Worm (Caenorhabditis elegans) whole organism, young adult: ENCODE measurements around the gene T20B12.3.

Experiments used
- F57C9.4 ChIP-seq: sonication (generic microtip); optimal IDR thresholded peaks from 2 replicates; lab custom pipeline; 2017; ENCODE audit warnings: mild to moderate bottlenecking, missing genetic modification characterization, missing compliant biosample characterization
- T07F8.4 ChIP-seq: sonication (generic microtip); optimal IDR thresholded peaks from 2 replicates; lab custom pipeline; 2016; ENCODE audit warnings: mild to moderate bottlenecking, missing genetic modification characterization, moderate library complexity, missing compliant biosample characterization
- ama-1 ChIP-seq, 3 experiments: fragments of 150-350 bp in 1 of 3; sonication (generic microtip) in 2 of 3; optimal IDR thresholded peaks; 2 replicates each; lab custom pipeline; 2014 to 2018; ENCODE audit warnings: missing biosample characterization in 2 of 3, missing genetic modification characterization in 2 of 3, missing genetic modification reagents in 2 of 3
- athp-1 ChIP-seq: sonication (generic microtip); optimal IDR thresholded peaks from 2 replicates; lab custom pipeline; 2017; ENCODE audit warnings: mild to moderate bottlenecking, missing genetic modification characterization, missing compliant biosample characterization
- attf-5 ChIP-seq: fragments of 200-800 bp; sonication (Bioruptor generic); optimal IDR thresholded peaks from 2 replicates; lab custom pipeline; 2018; ENCODE audit warnings: mild to moderate bottlenecking, missing genetic modification characterization, missing compliant biosample characterization
- chd-7 ChIP-seq: sonication (generic microtip); optimal IDR thresholded peaks from 2 replicates; lab custom pipeline; 2016; ENCODE audit warnings: mild to moderate bottlenecking, missing genetic modification characterization, moderate library complexity, missing compliant biosample characterization
- fkh-3 ChIP-seq: sonication (generic microtip); optimal IDR thresholded peaks from 2 replicates; lab custom pipeline; 2016; ENCODE audit warnings: mild to moderate bottlenecking, missing genetic modification characterization, missing compliant biosample characterization
- him-1 ChIP-seq: sonication (generic microtip); optimal IDR thresholded peaks from 2 replicates; lab custom pipeline; 2016; ENCODE audit warnings: missing genotype, missing genetic modification reagents, missing genetic modification characterization, missing compliant biosample characterization
- lin-35 ChIP-seq, 3 experiments: fragments of 150-350 bp in 2 of 3; sonication (generic microtip) in 1 of 3; optimal IDR thresholded peaks; 2 replicates each; lab custom pipeline; 2014 to 2018; ENCODE audit warnings: missing biosample characterization in 3 of 3, missing genetic modification characterization in 3 of 3, missing genetic modification reagents in 3 of 3
- madf-3 ChIP-seq: fragments of 200-800 bp; sonication (Bioruptor generic); IDR thresholded peaks from 2 replicates; pipeline ENCODE4 v1.3.6; 2022; ENCODE audit warnings: missing genetic modification reagents, missing genetic modification characterization, missing compliant biosample characterization
- nhr-80 ChIP-seq: sonication (generic microtip); optimal IDR thresholded peaks from 2 replicates; lab custom pipeline; 2016; ENCODE audit warnings: missing genetic modification characterization, missing compliant biosample characterization
- snpc-4 ChIP-seq, 5 experiments: fragments of 150-350 bp in 1 of 5; sonication (generic microtip) in 4 of 5; optimal IDR thresholded peaks; 2 replicates each; lab custom pipeline; 2014 to 2018; ENCODE audit warnings: missing genetic modification characterization in 5 of 5, missing biosample characterization in 3 of 5, antibody characterized with exemption in 2 of 5, mild to moderate bottlenecking in 2 of 5, missing compliant biosample characterization in 2 of 5, missing genotype in 2 of 5, moderate library complexity in 2 of 5, missing genetic modification reagents in 1 of 5
- ztf-3 ChIP-seq: fragments of 200-800 bp; sonication (Bioruptor generic); optimal IDR thresholded peaks from 2 replicates; lab custom pipeline; 2018; ENCODE audit warnings: mild to moderate bottlenecking, missing genetic modification characterization, missing compliant biosample characterization
- ztf-6 ChIP-seq: fragments of 200-800 bp; sonication (Bioruptor generic); IDR thresholded peaks from 2 replicates; pipeline ENCODE4 v1.3.6; 2022; ENCODE audit warnings: missing genetic modification reagents, missing genetic modification characterization, missing compliant biosample characterization

ce11 chrIII:7378522-7378921 lies 3.4 kb upstream of the T20B12.3 start:
- TF ChIP-seq athp-1 (tag; lab: Kevin White, UChicago) (no peak), ztf-3 (GFP tag; lab: Kevin White, UChicago) (no peak), ztf-6 (no peak), F57C9.4 (tag; lab: Kevin White, UChicago) (no peak), madf-3 (GFP tag; lab: Robert Waterston, UW) (no peak), him-1 (tag; lab: Kevin White, UChicago) (no peak), chd-7 (tag; lab: Kevin White, UChicago) (no peak), snpc-4 (GFP tag; optimal IDR thresholded peaks at IDR 0.05; lab: Kevin White, UChicago) (no peak), snpc-4 (tag; optimal IDR thresholded peaks at IDR 0.05; lab: Kevin White, UChicago) (no peak), attf-5 (GFP tag; lab: Kevin White, UChicago) (no peak), T07F8.4 (no peak), ama-1 (optimal IDR thresholded peaks at IDR 0.05; lab: Kevin White, UChicago) (no peak), ama-1 (GFP tag; optimal IDR thresholded peaks at IDR 0.05; lab: Kevin White, UChicago) (no peak), lin-35 (GFP tag; optimal IDR thresholded peaks at IDR 0.05; lab: Kevin White, UChicago) (no peak), fkh-3 (tag; lab: Kevin White, UChicago) (no peak), nhr-80 (no peak)
